Worm (Caenorhabditis elegans) whole organism, L4/young adult: ENCODE data around the gene fzo-1.

Experiments used
- dao-5 ChIP-seq: sonication (generic microtip); optimal IDR thresholded peaks from 2 replicates; lab custom pipeline; 2016; ENCODE audit warnings: missing genotype, missing genetic modification characterization, moderate library complexity, missing compliant biosample characterization
- him-1 ChIP-seq: sonication (generic microtip); optimal IDR thresholded peaks from 2 replicates; lab custom pipeline; 2016; ENCODE audit warnings: missing genotype, missing genetic modification reagents, missing genetic modification characterization, missing compliant biosample characterization

DNA sequence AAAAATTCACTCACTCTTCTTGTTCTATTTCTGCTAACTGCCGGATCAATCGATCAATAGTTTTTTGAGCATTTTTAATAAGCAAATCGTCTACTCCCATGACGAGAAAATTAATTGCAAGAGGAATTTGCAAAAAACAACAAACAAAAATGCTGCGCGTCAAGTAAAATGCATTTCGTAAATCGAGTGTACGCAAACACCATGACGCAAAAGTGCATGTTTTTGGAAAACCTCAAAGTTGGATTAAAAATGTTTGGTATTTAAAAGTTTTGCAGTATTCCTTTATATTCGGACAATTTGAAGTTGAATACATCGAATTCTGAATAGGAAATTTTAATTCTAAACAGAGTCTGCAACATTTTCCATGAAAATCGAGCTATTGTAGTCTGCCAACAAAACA is 3.2 kb upstream of the fzo-1 start, which contains the start of gene ZK1248.19:
- TF ChIP-seq him-1 (tag; lab: Kevin White, UChicago) (no peak), dao-5 (tag; lab: Kevin White, UChicago) (no peak)
